Fruit fly (Drosophila melanogaster) whole organism: ENCODE data around the gene wisp.

Experiments
- CG8478 ChIP-seq: fragments of >200 bp; optimal IDR thresholded peaks from 2 replicates; lab custom pipeline; 2018; ENCODE audit warnings: inconsistent platforms
- Dll ChIP-seq: fragments of >200 bp; optimal IDR thresholded peaks from 2 replicates; lab custom pipeline; 2017
- EcR ChIP-seq, 2 experiments: fragments of >200 bp; optimal IDR thresholded peaks; 2 replicates each; lab custom pipeline; 2017; ENCODE audit warnings: missing biosample characterization in 2 of 2, missing genetic modification characterization in 2 of 2, missing genetic modification reagents in 2 of 2
- psq ChIP-seq: fragments of >200 bp; optimal IDR thresholded peaks from 2 replicates; lab custom pipeline; 2017
- usp ChIP-seq: fragments of >200 bp; optimal IDR thresholded peaks from 2 replicates; lab custom pipeline; 2017; ENCODE audit warnings: missing biosample characterization, missing genetic modification characterization, mixed read lengths

Gene wisp

dm6 chrX:11930726-11931125 is 37.0 kb downstream of the wisp start, which contains the start of gene Pdzd8:
Gene Pdzd8 (minus strand): TSS chrX:11930850.
- TF ChIP-seq CG8478 (no peak), Dll (lab: Kevin White, UChicago) (no peak), EcR (GFP tag; optimal IDR thresholded peaks at IDR 0.05; lab: Kevin White, UChicago) (no peak), psq (no peak), usp (GFP tag; lab: Kevin White, UChicago) (no peak)
